Worm (Caenorhabditis elegans): Measurements from ENCODE around the gene M04D8.4.

DNA sequence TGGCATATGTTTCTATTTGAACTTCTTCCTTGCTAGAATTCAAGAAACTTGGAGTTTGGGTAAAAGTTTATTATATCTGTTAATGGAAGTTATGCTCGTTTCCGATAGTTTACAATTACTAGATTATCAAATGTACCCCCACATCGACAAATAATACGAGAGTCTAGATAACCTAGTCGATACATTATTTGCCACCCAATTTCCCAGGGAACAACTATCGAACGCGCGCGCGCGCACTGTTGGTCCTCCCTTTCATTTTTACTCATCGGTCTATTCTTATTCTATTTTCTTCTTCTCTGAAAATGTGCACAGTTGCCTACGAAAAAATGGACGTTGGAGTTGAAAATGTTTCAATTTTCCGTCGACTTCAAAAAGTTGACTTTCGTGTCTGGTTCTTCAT, 30.1 kb upstream of the M04D8.4 start, which contains the start of gene T16G12.13:
- TF ChIP-seq tbx-37 (GFP tag; conservative IDR thresholded peaks at IDR 0.05) = no peak
- no peak for TF ChIP-seq ceh-13 (GFP tag; optimal IDR thresholded peaks at IDR 0.05)
- no peak for TF ChIP-seq sea-1 (GFP tag; conservative IDR thresholded peaks at IDR 0.05)
- no peak for TF ChIP-seq flt-1 (GFP tag; IDR thresholded peaks at IDR 0.05)
- TF ChIP-seq B0310.2 (tag; optimal IDR thresholded peaks at IDR 0.05) = no peak
- no peak for TF ChIP-seq ceh-36 (tag; optimal IDR thresholded peaks at IDR 0.05)
